Worm (Caenorhabditis elegans) whole organism, L4 larva: Measurements from ENCODE around the gene plk-3.
A peak's percentile ranks its signal among the peaks of the same experiment; 100 is the strongest.

ENCODE experiments used
- D1046.2 ChIP-seq: fragments of 200-800 bp; sonication (Bioruptor generic); IDR thresholded peaks from 2 replicates; pipeline ENCODE4 v1.3.6; 2022; ENCODE audit warnings: missing genetic modification characterization, missing compliant biosample characterization
- F26F4.8 ChIP-seq: fragments of 200-800 bp; sonication (Bioruptor generic); conservative IDR thresholded peaks from 2 replicates; pipeline ENCODE4 v1.3.6; 2022; ENCODE audit warnings: missing genetic modification characterization, missing compliant biosample characterization
- F44E2.7 ChIP-seq: fragments of 200-800 bp; sonication (Bioruptor generic); IDR thresholded peaks from 2 replicates; pipeline ENCODE4 v2.1.2; 2022; ENCODE audit warnings: missing genetic modification characterization, missing compliant biosample characterization
- F49E8.2 ChIP-seq: sonication (generic microtip); optimal IDR thresholded peaks from 2 replicates; lab custom pipeline; 2016; ENCODE audit warnings: missing compliant biosample characterization, mild to moderate bottlenecking, missing genetic modification characterization, borderline replicate concordance
- T20F7.1 ChIP-seq: fragments of 200-800 bp; sonication (Bioruptor generic); optimal IDR thresholded peaks from 2 replicates; lab custom pipeline; 2018; ENCODE audit warnings: mild to moderate bottlenecking, missing genetic modification characterization, missing compliant biosample characterization
- T26A8.4 ChIP-seq: fragments of 200-800 bp; sonication (Bioruptor generic); IDR thresholded peaks from 2 replicates; pipeline ENCODE4 v1.3.6; 2022; ENCODE audit warnings: missing genetic modification characterization, missing compliant biosample characterization
- Y48G9A.11 ChIP-seq: fragments of 200-800 bp; sonication (Bioruptor generic); IDR thresholded peaks from 2 replicates; pipeline ENCODE4 v1.3.6; 2022; ENCODE audit warnings: missing genetic modification reagents, missing genetic modification characterization, missing compliant biosample characterization
- Y75B8A.6 ChIP-seq: fragments of 200-800 bp; sonication (Bioruptor generic); IDR thresholded peaks from 2 replicates; pipeline ENCODE4 v1.3.6; 2022; ENCODE audit warnings: missing genetic modification reagents, missing genetic modification characterization, missing compliant biosample characterization
- ZK546.5 ChIP-seq, 2 experiments: sonication (generic microtip); optimal IDR thresholded peaks; 2 replicates each; lab custom pipeline; 2017; ENCODE audit warnings: missing biosample characterization in 2 of 2, missing genetic modification characterization in 2 of 2
- ama-1 ChIP-seq: fragments of 150-350 bp; optimal IDR thresholded peaks from 2 replicates; lab custom pipeline; 2014; ENCODE audit warnings: inconsistent platforms, mixed read lengths
- arid-1 ChIP-seq: fragments of 200-800 bp; sonication (Bioruptor generic); conservative IDR thresholded peaks from 2 replicates; pipeline ENCODE4 v1.3.6; 2022; ENCODE audit warnings: missing genetic modification reagents, missing genetic modification characterization, missing compliant biosample characterization
- ceh-20 ChIP-seq: fragments of 200-800 bp; sonication (Bioruptor generic); IDR thresholded peaks from 2 replicates; pipeline ENCODE4 v1.3.6; 2022; ENCODE audit warnings: missing genetic modification reagents, missing genetic modification characterization, missing compliant biosample characterization
- ceh-62 ChIP-seq: sonication (generic microtip); optimal IDR thresholded peaks from 2 replicates; lab custom pipeline; 2017; ENCODE audit warnings: missing biosample characterization, missing genetic modification characterization
- ceh-82 ChIP-seq: sonication (generic microtip); optimal IDR thresholded peaks from 2 replicates; lab custom pipeline; 2017; ENCODE audit warnings: missing biosample characterization, missing genetic modification characterization
- daf-16 ChIP-seq, 3 experiments: sonication (generic microtip); optimal IDR thresholded peaks; 2 replicates each; lab custom pipeline; 2016 to 2017; ENCODE audit warnings: missing genetic modification characterization in 3 of 3, missing genetic modification reagents in 3 of 3, mild to moderate bottlenecking in 2 of 3, missing compliant biosample characterization in 2 of 3, missing biosample characterization in 1 of 3, moderate library complexity in 1 of 3
- daf-19 ChIP-seq: fragments of 200-800 bp; sonication (Bioruptor generic); conservative IDR thresholded peaks from 2 replicates; pipeline ENCODE4 v1.3.6; 2022; ENCODE audit warnings: missing genetic modification characterization, missing compliant biosample characterization
- dmd-8 ChIP-seq: fragments of 200-800 bp; sonication (Bioruptor generic); IDR thresholded peaks from 2 replicates; pipeline ENCODE4 v1.3.6; 2022; ENCODE audit warnings: missing genetic modification characterization, missing compliant biosample characterization
- dpl-1 ChIP-seq: fragments of 150-350 bp; optimal IDR thresholded peaks from 2 replicates; lab custom pipeline; 2014; ENCODE audit warnings: missing biosample characterization, missing genetic modification reagents, missing genetic modification characterization
- gei-8 ChIP-seq: fragments of 200-800 bp; sonication (Bioruptor generic); optimal IDR thresholded peaks from 2 replicates; lab custom pipeline; 2018; ENCODE audit warnings: mild to moderate bottlenecking, missing genetic modification characterization, missing compliant biosample characterization
- hlh-11 ChIP-seq: fragments of 200-800 bp; sonication (Bioruptor generic); optimal IDR thresholded peaks from 2 replicates; lab custom pipeline; 2018; ENCODE audit warnings: mild to moderate bottlenecking, missing genetic modification characterization, missing compliant biosample characterization
- hlh-30 ChIP-seq: sonication (generic microtip); optimal IDR thresholded peaks from 2 replicates; lab custom pipeline; 2017; ENCODE audit warnings: antibody characterized with exemption, mild to moderate bottlenecking, missing genetic modification characterization, missing compliant biosample characterization; ENCODE audit not compliant: insufficient read depth
- jun-1 ChIP-seq: fragments of 150-350 bp; optimal IDR thresholded peaks from 2 replicates; lab custom pipeline; 2014; ENCODE audit warnings: missing biosample characterization, missing genetic modification reagents, missing genetic modification characterization
- lim-7 ChIP-seq: fragments of 200-800 bp; sonication (Bioruptor generic); IDR thresholded peaks from 2 replicates; pipeline ENCODE4 v1.3.6; 2022; ENCODE audit warnings: missing genetic modification characterization, missing compliant biosample characterization
- lin-15B ChIP-seq: fragments of 150-350 bp; sonication (generic microtip); optimal IDR thresholded peaks from 3 replicates; lab custom pipeline; 2014; ENCODE audit warnings: missing biosample characterization, missing genetic modification characterization
- lin-38 ChIP-seq: fragments of 200-800 bp; sonication (Bioruptor generic); IDR thresholded peaks from 2 replicates; pipeline ENCODE4 v1.3.6; 2022; ENCODE audit warnings: missing genetic modification reagents, missing genetic modification characterization, missing compliant biosample characterization
- lsy-2 ChIP-seq, 2 experiments: fragments of 150-350 bp in 1 of 2; sonication (generic microtip) in 1 of 2; optimal IDR thresholded peaks; 2 replicates each; lab custom pipeline; 2014 to 2017; ENCODE audit warnings: missing biosample characterization in 2 of 2, missing genetic modification characterization in 2 of 2
- mep-1 ChIP-seq: fragments of 150-350 bp; sonication (generic microtip); optimal IDR thresholded peaks from 3 replicates; lab custom pipeline; 2014; ENCODE audit warnings: missing biosample characterization, missing genetic modification characterization
- mes-2 ChIP-seq: sonication (generic microtip); optimal IDR thresholded peaks from 2 replicates; lab custom pipeline; 2016; ENCODE audit warnings: missing genotype, mild to moderate bottlenecking, missing genetic modification characterization, missing compliant biosample characterization; ENCODE audit not compliant: poor library complexity, severe bottlenecking
- mxl-3 ChIP-seq: fragments of 200-800 bp; sonication (Bioruptor generic); optimal IDR thresholded peaks from 2 replicates; lab custom pipeline; 2018; ENCODE audit warnings: mild to moderate bottlenecking, missing genetic modification characterization, missing compliant biosample characterization
- nhr-10 ChIP-seq: fragments of 150-350 bp; optimal IDR thresholded peaks from 2 replicates; lab custom pipeline; 2014; ENCODE audit warnings: missing biosample characterization, missing genetic modification characterization
- nhr-102 ChIP-seq: sonication (generic microtip); optimal IDR thresholded peaks from 2 replicates; lab custom pipeline; 2016; ENCODE audit warnings: mild to moderate bottlenecking, missing genetic modification characterization, moderate library complexity, missing compliant biosample characterization
- nhr-11 ChIP-seq: fragments of 150-350 bp; optimal IDR thresholded peaks from 2 replicates; lab custom pipeline; 2014; ENCODE audit warnings: missing biosample characterization, missing genetic modification characterization
- nhr-6 ChIP-seq: fragments of 150-350 bp; optimal IDR thresholded peaks from 2 replicates; lab custom pipeline; 2014; ENCODE audit warnings: missing biosample characterization, missing genetic modification characterization
- pha-4 ChIP-seq, 2 experiments: fragments of 150-350 bp in 1 of 2; fragments of 200-800 bp in 1 of 2; sonication (Bioruptor generic) in 1 of 2; IDR thresholded peaks in 1 of 2; optimal IDR thresholded peaks in 1 of 2; 2 replicates each; pipeline versions ENCODE4 v1.3.6 to Lab custom; 2014 to 2022; ENCODE audit warnings: missing genetic modification characterization in 2 of 2, missing genetic modification reagents in 2 of 2, missing biosample characterization in 1 of 2, missing compliant biosample characterization in 1 of 2
- pqm-1 ChIP-seq: sonication (generic microtip); optimal IDR thresholded peaks from 2 replicates; lab custom pipeline; 2017; ENCODE audit warnings: missing biosample characterization, missing genetic modification characterization
- skn-1 ChIP-seq: fragments of 150-350 bp; optimal IDR thresholded peaks from 2 replicates; lab custom pipeline; 2014; ENCODE audit warnings: missing biosample characterization, missing genetic modification characterization
- snpc-1.2 ChIP-seq: fragments of 200-800 bp; sonication (Bioruptor generic); IDR thresholded peaks from 2 replicates; pipeline ENCODE4 v1.3.6; 2022; ENCODE audit warnings: missing genetic modification reagents, missing genetic modification characterization, missing compliant biosample characterization
- snpc-4 ChIP-seq: fragments of 150-350 bp; optimal IDR thresholded peaks from 2 replicates; lab custom pipeline; 2014; ENCODE audit warnings: missing biosample characterization, missing genetic modification characterization
- tag-97 ChIP-seq: fragments of 200-800 bp; sonication (Bioruptor generic); IDR thresholded peaks from 2 replicates; pipeline ENCODE4 v1.3.6; 2022; ENCODE audit warnings: missing genetic modification characterization, missing compliant biosample characterization
- unc-62 ChIP-seq, 3 experiments: fragments of 150-350 bp in 1 of 3; sonication (generic microtip); optimal IDR thresholded peaks in 2 of 3; peaks in 1 of 3; 1 replicate in 1 of 3; 2 replicates in 2 of 3; lab custom pipeline; 2014 to 2017; ENCODE audit warnings: missing biosample characterization in 3 of 3, missing genetic modification characterization in 3 of 3, missing genetic modification reagents in 3 of 3, missing genotype in 1 of 3
- vab-7 ChIP-seq: fragments of 200-800 bp; sonication (Bioruptor generic); IDR thresholded peaks from 2 replicates; pipeline ENCODE4 v1.3.6; 2022; ENCODE audit warnings: missing genetic modification reagents, missing genetic modification characterization, missing compliant biosample characterization
- zip-11 ChIP-seq: fragments of 200-800 bp; sonication (Bioruptor generic); IDR thresholded peaks from 2 replicates; pipeline ENCODE4 v1.3.6; 2022; ENCODE audit warnings: missing genetic modification characterization, missing compliant biosample characterization
- ztf-7 ChIP-seq: fragments of 150-350 bp; optimal IDR thresholded peaks from 2 replicates; lab custom pipeline; 2014; ENCODE audit warnings: missing biosample characterization, missing genetic modification characterization

Gene plk-3

DNA sequence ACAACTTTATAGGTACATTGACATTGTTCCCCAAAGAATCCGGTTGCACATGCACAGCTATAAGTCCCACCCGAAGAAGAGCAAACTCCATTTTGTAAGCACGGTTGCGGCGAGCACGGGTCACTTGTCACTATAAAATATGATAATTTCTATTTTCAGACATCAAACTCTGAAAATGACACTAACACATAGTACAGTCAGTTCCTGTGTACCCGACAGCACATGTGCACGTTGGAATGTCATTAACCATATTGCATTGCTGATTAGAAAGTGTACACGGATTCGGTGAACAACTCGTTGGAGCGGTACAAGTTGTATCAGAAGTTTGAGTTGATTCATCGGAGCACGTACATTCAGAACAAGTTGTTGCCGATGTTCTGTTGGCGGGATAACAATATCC is 24.2 kb upstream of the plk-3 start (continued):
- no peak for TF ChIP-seq daf-19 (GFP tag; lab: Robert Waterston, UW)
- no peak for TF ChIP-seq lin-38
- TF ChIP-seq, all 104 proteins: peak for 10

ce11 chrIV:7491464-7491863 is 18.5 kb upstream of the plk-3 start, which contains the start of gene F55G1.1:
Gene F55G1.1, plus strand, starts transcription at chrIV:7491764.
- peak in 1 of 2 experiments; percentile 79 for TF ChIP-seq unc-62 (GFP tag; optimal IDR thresholded peaks at IDR 0.05 in 1 of 2; lab: Kevin White, UChicago)
- no peak for TF ChIP-seq unc-62 (tag; optimal IDR thresholded peaks at IDR 0.05; lab: Kevin White, UChicago)
- TF ChIP-seq skn-1 (tag; lab: Kevin White, UChicago), result no peak

- no peak for TF ChIP-seq daf-16 (GFP tag; optimal IDR thresholded peaks at IDR 0.05; lab: Kevin White, UChicago)
- TF ChIP-seq daf-16 (tag; optimal IDR thresholded peaks at IDR 0.05; lab: Kevin White, UChicago), result no peak
- 0 out of 2 replicates have a peak, but pooled peaks have one; percentile 27 for TF ChIP-seq F26F4.8 (GFP tag; lab: Robert Waterston, UW)
- no peak for TF ChIP-seq ztf-7 (tag; lab: Kevin White, UChicago)
- no peak for TF ChIP-seq snpc-4 (tag; lab: Kevin White, UChicago)
- TF ChIP-seq mxl-3 (GFP tag; lab: Kevin White, UChicago), result no peak
- no peak for TF ChIP-seq ceh-62 (tag; lab: Kevin White, UChicago)
- TF ChIP-seq lsy-2 (tag; optimal IDR thresholded peaks at IDR 0.05; lab: Kevin White, UChicago), result no peak
- no peak for TF ChIP-seq tag-97 (GFP tag; lab: Robert Waterston, UW)
- no peak for TF ChIP-seq mep-1 (tag; lab: Kevin White, UChicago)
- TF ChIP-seq mes-2 (tag; lab: Kevin White, UChicago), result no peak
- no peak for TF ChIP-seq zip-11
- TF ChIP-seq T26A8.4 (GFP tag; lab: Robert Waterston, UW), result no peak
- no peak for TF ChIP-seq lin-38
- TF ChIP-seq hlh-30 (tag; lab: Kevin White, UChicago), result no peak
- TF ChIP-seq gei-8, result peak; percentile 40
- TF ChIP-seq ZK546.5 (tag; optimal IDR thresholded peaks at IDR 0.05; lab: Kevin White, UChicago), result no peak
- TF ChIP-seq jun-1 (tag; lab: Kevin White, UChicago), result no peak
- TF ChIP-seq D1046.2 (GFP tag; lab: Robert Waterston, UW), result peak; percentile 70; the same call in 1 of the 2 replicates
- TF ChIP-seq Y75B8A.6 (GFP tag; lab: Robert Waterston, UW), result no peak
- no peak for TF ChIP-seq nhr-102 (tag; lab: Kevin White, UChicago)
- 0 out of 2 replicates have a peak, but pooled peaks have one; percentile 77 for TF ChIP-seq snpc-1.2 (GFP tag; lab: Robert Waterston, UW)
- TF ChIP-seq arid-1, result peak; percentile 56; the same call in 1 of the 2 replicates
- TF ChIP-seq F49E8.2 (tag; lab: Kevin White, UChicago), result peak; percentile 58
- no peak for TF ChIP-seq F44E2.7 (GFP tag; lab: Robert Waterston, UW)
- no peak for TF ChIP-seq Y48G9A.11 (GFP tag; lab: Robert Waterston, UW)
- no peak for TF ChIP-seq nhr-10 (tag; lab: Kevin White, UChicago)
- no peak for TF ChIP-seq unc-62 (GFP tag; optimal IDR thresholded peaks at IDR 0.05 in 1 of 2; lab: Kevin White, UChicago)
- TF ChIP-seq unc-62 (tag; optimal IDR thresholded peaks at IDR 0.05; lab: Kevin White, UChicago), result no peak
- TF ChIP-seq lim-7, result 0 out of 2 replicates have a peak, but pooled peaks have one; percentile 57
- no peak for TF ChIP-seq hlh-11 (tag; lab: Kevin White, UChicago)
- TF ChIP-seq T20F7.1 (GFP tag; lab: Kevin White, UChicago), result no peak
- TF ChIP-seq, all 104 proteins: peak for 7
These were observed 15.4 kb upstream of the plk-3 start for ce11 chrIV:7488457-7488783.

- TF ChIP-seq ceh-20 (GFP tag; lab: Robert Waterston, UW) (no peak; the same call in 1 of the 2 replicates), pqm-1 (tag; lab: Kevin White, UChicago) (no peak), nhr-11 (no peak), ceh-82 (no peak), ZK546.5 (tag; optimal IDR thresholded peaks at IDR 0.05; lab: Kevin White, UChicago) (no peak), ama-1 (peak; percentile 50), pha-4 (GFP tag; IDR thresholded peaks at IDR 0.05; lab: Robert Waterston, UW) (peak; percentile 21), pha-4 (tag; optimal IDR thresholded peaks at IDR 0.05; lab: Kevin White, UChicago) (no peak), nhr-6 (tag; lab: Kevin White, UChicago) (peak; percentile 82), vab-7 (GFP tag; lab: Robert Waterston, UW) (peak; percentile 64), lin-15B (no peak), dpl-1 (peak; percentile 43), F44E2.7 (GFP tag; lab: Robert Waterston, UW) (peak; percentile 77; the same call in 1 of the 2 replicates), dmd-8 (GFP tag; lab: Robert Waterston, UW) (peak; percentile 84), hlh-11 (tag; lab: Kevin White, UChicago) (peak; percentile 76)
These were observed 14.8 kb upstream of the plk-3 start, which contains the start of the genes his-60 and his-59 for ce11 chrIV:7487554-7488456. Gene his-60, minus strand, starts transcription at chrIV:7487992. Gene his-59, plus strand, starts transcription at chrIV:7488249.
